Worm (Caenorhabditis elegans): ENCODE measurements around the gene sru-24.

The sru-24 gene

ce11 chrV:676550-677084 lies 5.4 kb upstream of the sru-24 start, which contains the start of the genes fbxa-72 and srx-21:
Gene fbxa-72, minus strand, starts transcription at chrV:676753.
Gene srx-21, plus strand, starts transcription at chrV:677034.
- TF ChIP-seq unc-62 (GFP tag; optimal IDR thresholded peaks at IDR 0.05): no peak

DNA sequence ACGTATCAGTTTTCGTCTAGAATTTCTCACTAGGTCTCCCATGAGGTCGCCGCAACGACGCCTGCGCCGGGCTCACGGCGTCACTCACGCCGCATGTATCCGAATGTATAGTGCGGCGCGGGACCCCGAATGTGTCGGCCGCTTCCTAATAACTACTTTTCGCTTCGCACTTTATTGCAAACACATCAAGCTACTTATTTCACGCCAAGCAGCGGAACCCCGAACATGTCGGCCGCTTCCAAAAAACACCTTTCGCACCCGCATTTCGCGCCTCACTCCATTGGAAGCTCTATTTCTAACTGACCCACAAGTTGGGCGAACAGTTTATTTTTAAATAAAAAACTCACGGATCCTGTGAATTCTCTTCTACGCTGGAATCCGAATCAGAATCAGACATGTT lies 4.8 kb upstream of the sru-24 start:
- no peak for TF ChIP-seq unc-62 (GFP tag; optimal IDR thresholded peaks at IDR 0.05)

DNA sequence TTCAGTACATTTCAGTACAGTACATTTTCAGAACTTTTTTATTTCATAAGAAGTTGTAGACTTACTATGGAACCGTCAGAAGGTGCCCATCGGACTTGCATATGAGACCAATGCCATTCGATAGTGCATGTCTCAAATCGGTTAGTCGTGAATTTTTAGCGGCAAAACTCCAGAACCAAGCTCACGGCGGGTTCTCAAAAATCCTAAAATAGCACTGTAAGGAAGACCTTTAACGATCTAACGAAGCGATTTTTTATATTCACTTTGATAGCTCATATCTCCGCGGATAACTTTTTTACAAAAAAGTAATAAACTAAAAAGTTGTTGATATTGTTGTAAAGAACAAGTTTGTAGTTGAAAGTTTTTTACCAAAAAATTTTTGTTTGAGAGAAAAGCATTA lies 3.0 kb upstream of the sru-24 start, which contains the start of gene sru-25:
TSS of gene sru-25 (minus strand) at position 101 of the 400 bp plus-strand sequence.
- no peak for TF ChIP-seq unc-62 (GFP tag; optimal IDR thresholded peaks at IDR 0.05)

DNA sequence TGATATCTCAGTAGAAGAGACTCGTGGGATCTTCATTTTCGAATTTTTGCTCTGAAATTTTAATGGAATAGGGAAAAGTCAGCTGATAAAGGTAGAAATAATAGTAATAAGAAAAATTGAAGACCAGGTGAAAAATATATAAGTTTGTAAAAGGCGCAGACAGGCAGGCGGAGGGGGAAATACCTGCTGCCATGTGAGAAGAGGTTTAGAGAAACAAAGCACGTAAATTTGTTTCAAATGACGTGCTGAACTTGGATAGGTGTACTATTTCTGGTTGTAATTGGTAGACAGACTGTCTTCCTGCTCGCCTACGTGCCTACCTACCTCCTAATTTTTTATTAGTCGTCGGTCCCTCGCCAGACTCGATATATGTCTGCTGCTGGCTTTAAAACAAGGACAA lies 3.8 kb downstream of the sru-24 start, which contains the start of gene nhr-180:
TSS of gene nhr-180 (minus strand) at position 52 of the 400 bp plus-strand sequence.
- no peak for TF ChIP-seq unc-62 (GFP tag; optimal IDR thresholded peaks at IDR 0.05)

- no peak for TF ChIP-seq unc-62 (GFP tag; optimal IDR thresholded peaks at IDR 0.05)
Observed at ce11 chrV:664337-664847, 6.8 kb downstream of the sru-24 start, which contains the start of the genes F31F4.11 and srh-266. Gene F31F4.11, minus strand, starts transcription at chrV:664437. Gene srh-266, plus strand, starts transcription at chrV:664797.

ce11 chrV:660210-660609 lies 11.0 kb downstream of the sru-24 start, which contains the start of gene F31F4.17:
Gene F31F4.17, minus strand, starts transcription at chrV:660310.
- no peak for TF ChIP-seq unc-62 (GFP tag; optimal IDR thresholded peaks at IDR 0.05)

DNA sequence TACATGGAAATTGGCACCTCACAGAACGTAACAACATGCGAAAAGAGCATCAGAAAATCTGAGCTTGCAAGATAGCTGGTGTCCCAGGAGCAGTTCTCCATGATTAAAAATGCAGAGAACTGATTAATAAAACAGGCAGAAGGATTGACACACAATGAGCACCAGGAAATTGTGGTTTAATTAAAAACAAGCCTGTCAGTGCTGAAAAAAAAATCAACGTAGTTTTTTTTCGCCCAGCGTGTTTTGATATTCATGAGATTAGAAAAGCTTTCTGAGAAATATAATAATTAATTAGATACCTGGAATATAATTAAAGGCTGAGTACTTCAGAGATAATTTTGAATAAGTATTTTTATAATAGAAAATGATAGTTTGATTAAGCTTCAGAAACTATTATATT lies 13.6 kb downstream of the sru-24 start, which contains the start of gene srh-246:
TSS of gene srh-246 (minus strand) at position 101 of the 400 bp plus-strand sequence.
- no peak for TF ChIP-seq unc-62 (GFP tag; optimal IDR thresholded peaks at IDR 0.05)

ce11 chrV:655823-656222 lies 15.4 kb downstream of the sru-24 start, which contains the start of gene srh-245:
Gene srh-245, minus strand, starts transcription at chrV:655923.
- TF ChIP-seq unc-62 (GFP tag; optimal IDR thresholded peaks at IDR 0.05): no peak

- TF ChIP-seq unc-62 (GFP tag; optimal IDR thresholded peaks at IDR 0.05): no peak
Observed at ce11 chrV:654402-654801, 16.8 kb downstream of the sru-24 start, which contains the start of gene srj-6. Gene srj-6, minus strand, starts transcription at chrV:654502.

DNA sequence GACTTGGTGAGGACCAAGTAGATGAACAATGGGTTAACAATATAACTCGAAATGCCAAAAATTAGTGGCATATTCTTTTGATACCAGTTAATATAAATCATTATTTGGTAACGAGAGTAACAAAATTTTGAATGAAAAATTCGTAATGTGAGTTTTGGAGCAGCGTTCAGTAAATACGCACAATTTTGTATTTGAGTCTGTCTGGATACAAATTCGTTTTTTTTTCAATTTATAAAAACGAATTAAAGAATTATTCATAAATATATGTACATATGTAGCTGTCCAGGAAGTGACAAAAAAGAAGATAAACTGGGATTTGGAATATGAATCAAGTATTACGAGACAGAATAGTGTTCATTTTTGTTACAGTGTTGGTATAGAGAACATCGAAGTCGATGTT lies 18.3 kb downstream of the sru-24 start, which contains the start of gene srj-5:
TSS of gene srj-5 (minus strand) at position 101 of the 400 bp plus-strand sequence.
- TF ChIP-seq unc-62 (GFP tag; optimal IDR thresholded peaks at IDR 0.05): no peak

- TF ChIP-seq unc-62 (GFP tag; optimal IDR thresholded peaks at IDR 0.05): no peak
Observed at ce11 chrV:646888-647287, 24.4 kb downstream of the sru-24 start, which contains the start of gene ugt-42. Gene ugt-42, plus strand, starts transcription at chrV:647188.

DNA sequence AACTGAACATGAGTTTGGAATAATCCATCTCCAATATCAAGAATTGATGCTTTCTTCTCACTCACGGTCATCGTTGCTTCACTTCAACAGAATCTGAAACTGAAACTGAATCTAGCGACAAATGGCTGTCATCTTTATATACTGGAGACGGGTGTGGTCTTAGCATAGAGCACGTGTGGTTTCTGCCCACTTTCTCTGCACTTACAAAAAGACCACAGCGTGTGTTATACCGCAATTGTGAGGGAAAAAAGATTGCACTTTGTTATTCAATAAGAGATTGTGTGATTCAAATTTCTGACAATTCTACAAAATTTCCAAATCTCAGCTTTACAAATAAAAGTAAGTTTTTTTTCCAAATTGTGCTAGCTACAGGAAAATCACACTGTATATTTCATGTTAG lies 25.1 kb downstream of the sru-24 start, which contains the start of gene F48G7.12:
TSS of gene F48G7.12 (minus strand) at position 101 of the 400 bp plus-strand sequence.
- no peak for TF ChIP-seq unc-62 (GFP tag; optimal IDR thresholded peaks at IDR 0.05)

ce11 chrV:642750-643149 lies 28.5 kb downstream of the sru-24 start, which contains the start of gene nhr-190:
Gene nhr-190, minus strand, starts transcription at chrV:642924.
- no peak for TF ChIP-seq unc-62 (GFP tag; optimal IDR thresholded peaks at IDR 0.05)

- no peak for TF ChIP-seq unc-62 (GFP tag; optimal IDR thresholded peaks at IDR 0.05)
Observed at ce11 chrV:638328-638727, 32.9 kb downstream of the sru-24 start, which contains the start of gene srj-37. Gene srj-37, plus strand, starts transcription at chrV:638628.

DNA sequence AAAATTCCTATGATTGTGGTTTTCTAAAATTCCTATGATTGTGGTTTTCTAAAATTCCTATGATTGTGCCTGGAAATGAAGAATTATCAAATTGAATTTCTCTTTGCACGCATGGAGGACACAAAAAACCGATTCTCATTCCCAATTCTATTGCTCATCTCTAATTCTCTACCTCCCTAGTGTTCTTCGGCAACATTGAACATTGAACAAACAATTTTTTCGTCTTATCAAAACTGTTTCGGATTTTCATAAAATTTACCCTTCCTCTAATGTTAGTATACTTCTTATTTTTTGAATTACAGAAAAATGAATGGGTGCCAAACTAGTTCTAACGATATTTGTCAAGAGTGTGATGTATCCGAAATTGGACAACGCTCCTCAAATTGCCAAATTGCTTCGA lies 35.0 kb downstream of the sru-24 start, which contains the start of gene pals-31:
TSS of gene pals-31 (plus strand) at position 301 of the 400 bp plus-strand sequence.
- TF ChIP-seq unc-62 (GFP tag; optimal IDR thresholded peaks at IDR 0.05): no peak

ce11 chrV:635630-636029 lies 35.6 kb downstream of the sru-24 start:
- TF ChIP-seq unc-62 (GFP tag; optimal IDR thresholded peaks at IDR 0.05): no peak

DNA sequence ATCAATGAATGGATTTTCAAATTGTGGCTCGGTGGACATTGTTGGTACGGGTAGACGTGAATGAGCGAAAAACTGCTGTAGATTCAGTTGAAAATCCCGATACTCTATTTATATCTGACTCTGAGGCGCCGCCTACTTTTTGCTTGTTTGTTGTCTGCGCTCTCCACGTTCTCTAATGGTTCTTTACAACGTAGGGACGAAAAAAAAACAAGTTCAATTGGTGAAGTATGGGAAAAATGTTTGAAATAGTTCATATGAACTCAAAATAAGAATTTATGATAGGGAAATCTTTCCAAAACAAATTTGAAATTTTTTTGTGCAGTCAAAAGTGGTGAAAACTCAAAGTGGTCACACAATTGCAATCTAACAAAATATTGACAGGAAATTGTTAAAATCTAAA lies 36.4 kb downstream of the sru-24 start, which contains the start of gene F48G7.10:
TSS of gene F48G7.10 (minus strand) at position 101 of the 400 bp plus-strand sequence.
- TF ChIP-seq unc-62 (GFP tag; optimal IDR thresholded peaks at IDR 0.05): no peak
